Fruit fly (Drosophila melanogaster): Measurements from ENCODE around the gene Mur18B.

Gene Mur18B

DNA sequence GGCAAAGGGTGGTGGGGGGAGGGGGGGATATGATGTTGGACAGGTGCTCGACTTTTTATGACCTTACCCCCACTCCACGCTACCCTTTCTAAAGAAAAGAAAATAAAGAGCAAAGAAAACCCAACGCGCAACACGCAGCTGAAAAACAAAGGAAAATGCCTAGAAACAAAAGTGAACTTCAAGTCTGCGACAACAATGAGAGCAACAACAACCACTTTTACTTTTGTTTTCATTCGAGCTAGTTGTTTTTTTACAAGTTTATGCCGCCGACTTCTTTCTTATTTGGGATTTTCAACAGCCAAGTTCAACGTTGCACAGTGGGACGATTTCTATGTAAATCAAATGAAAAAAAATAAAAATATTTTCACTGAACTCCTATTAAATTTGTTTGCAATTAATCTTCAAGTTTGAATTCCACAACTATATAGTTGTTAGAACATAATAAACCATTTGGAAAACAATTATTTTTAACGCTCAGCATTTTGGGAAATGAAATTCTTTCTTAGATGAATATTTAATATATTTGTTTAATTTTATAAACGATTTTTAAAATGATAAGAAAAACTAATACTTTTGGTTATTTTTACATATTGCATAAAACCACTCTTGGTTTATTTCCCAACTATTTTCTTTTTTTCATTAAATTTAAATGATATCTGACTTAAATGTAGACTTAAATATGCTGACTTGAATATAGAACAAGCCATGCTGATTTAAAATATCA lies 11.7 kb downstream of the Mur18B start (continued):
- TF ChIP-seq CG1603 (tag; optimal IDR thresholded peaks at IDR 0.05) (no peak), CG14667 (GFP tag; IDR thresholded peaks at IDR 0.05) (no peak), Dbx (GFP tag; IDR thresholded peaks at IDR 0.05) (no peak), Chrac-16 (GFP tag; optimal IDR thresholded peaks at IDR 0.05) (no peak), Nf-YC (tag; optimal IDR thresholded peaks at IDR 0.05) (no peak), CG7839 (tag; optimal IDR thresholded peaks at IDR 0.05) (peak; percentile 51), cato (GFP tag; optimal IDR thresholded peaks at IDR 0.05; ENCODE audit: borderline replicate concordance) (no peak), ind (GFP tag; optimal IDR thresholded peaks at IDR 0.05) (peak; percentile 18), gcm2 (GFP tag; optimal IDR thresholded peaks at IDR 0.05) (no peak), CG17385 (GFP tag; optimal IDR thresholded peaks at IDR 0.05) (peak; percentile 38), CG2712 (tag; optimal IDR thresholded peaks at IDR 0.05) (peak; percentile 67), CG3407 (GFP tag; optimal IDR thresholded peaks at IDR 0.05) (no peak), CG12155 (GFP tag; optimal IDR thresholded peaks at IDR 0.05) (no peak), ftz-f1 (GFP tag; optimal IDR thresholded peaks at IDR 0.05) (no peak), fd64A (GFP tag; optimal IDR thresholded peaks at IDR 0.05) (no peak), B-H2 (GFP tag; optimal IDR thresholded peaks at IDR 0.05) (no peak), CG6813 (GFP tag; optimal IDR thresholded peaks at IDR 0.05) (no peak), fd3F (GFP tag; optimal IDR thresholded peaks at IDR 0.05) (no peak), CG17829 (tag; optimal IDR thresholded peaks at IDR 0.05) (peak; percentile 47), Oli (tag; optimal IDR thresholded peaks at IDR 0.05) (peak; percentile 56), CG17359 (tag; optimal IDR thresholded peaks at IDR 0.05) (peak; percentile 42), oc (tag; optimal IDR thresholded peaks at IDR 0.05) (peak; percentile 12), GATAe (GFP tag; conservative IDR thresholded peaks at IDR 0.05) (no peak), fru (optimal IDR thresholded peaks at IDR 0.05) (no peak), gem (tag; optimal IDR thresholded peaks at IDR 0.05) (peak; percentile 75), CG12659 (GFP tag; optimal IDR thresholded peaks at IDR 0.05) (peak; percentile 44), zfh2 (GFP tag; optimal IDR thresholded peaks at IDR 0.05) (no peak), CG31441 (GFP tag; IDR thresholded peaks at IDR 0.05) (peak; percentile 73; the same call in 1 of the 2 replicates), CG3281 (GFP tag; optimal IDR thresholded peaks at IDR 0.05) (peak; percentile 39), CG10462 (GFP tag; optimal IDR thresholded peaks at IDR 0.05) (no peak), abd-A (tag; optimal IDR thresholded peaks at IDR 0.05) (no peak), gcm (GFP tag; optimal IDR thresholded peaks at IDR 0.05) (peak; percentile 8), Bgb (GFP tag; IDR thresholded peaks at IDR 0.05; ENCODE audit: partially characterized antibody) (no peak), danr (GFP tag; IDR thresholded peaks at IDR 0.05) (no peak), aop (GFP tag; IDR thresholded peaks at IDR 0.05) (no peak), CG18262 (tag; optimal IDR thresholded peaks at IDR 0.05) (peak; percentile 80), CG4820 (GFP tag; optimal IDR thresholded peaks at IDR 0.05) (peak; percentile 3), disco-r (GFP tag; optimal IDR thresholded peaks at IDR 0.05) (no peak), gce (GFP tag; IDR thresholded peaks at IDR 0.05) (no peak), jing (GFP tag; optimal IDR thresholded peaks at IDR 0.05) (no peak), CG15269 (tag; optimal IDR thresholded peaks at IDR 0.05) (peak; percentile 40), dmrt99B (tag; optimal IDR thresholded peaks at IDR 0.05) (peak; percentile 70), CG42726 (GFP tag; IDR thresholded peaks at IDR 0.05; ENCODE audit: partially characterized antibody) (no peak), ranshi (GFP tag; IDR thresholded peaks at IDR 0.05) (no peak), trh (GFP tag; optimal IDR thresholded peaks at IDR 0.05) (no peak), zfh1 (GFP tag; IDR thresholded peaks at IDR 0.05) (no peak), emc (GFP tag; optimal IDR thresholded peaks at IDR 0.05) (no peak), kay (GFP tag; optimal IDR thresholded peaks at IDR 0.05) (no peak), CG13775 (GFP tag; optimal IDR thresholded peaks at IDR 0.05) (peak; percentile 36), CG1602 (GFP tag; optimal IDR thresholded peaks at IDR 0.05) (no peak)
